Worm (Caenorhabditis elegans) whole organism, L4/young adult: ENCODE data around the gene egl-38.

Experiments
- W03F9.2 ChIP-seq: fragments of 150-350 bp; optimal IDR thresholded peaks from 2 replicates; lab custom pipeline; 2014; ENCODE audit warnings: missing biosample characterization, missing genetic modification characterization
- dao-5 ChIP-seq: sonication (generic microtip); optimal IDR thresholded peaks from 2 replicates; lab custom pipeline; 2016; ENCODE audit warnings: missing genotype, missing genetic modification characterization, moderate library complexity, missing compliant biosample characterization
- him-1 ChIP-seq: sonication (generic microtip); optimal IDR thresholded peaks from 2 replicates; lab custom pipeline; 2016; ENCODE audit warnings: missing genotype, missing genetic modification reagents, missing genetic modification characterization, missing compliant biosample characterization

DNA sequence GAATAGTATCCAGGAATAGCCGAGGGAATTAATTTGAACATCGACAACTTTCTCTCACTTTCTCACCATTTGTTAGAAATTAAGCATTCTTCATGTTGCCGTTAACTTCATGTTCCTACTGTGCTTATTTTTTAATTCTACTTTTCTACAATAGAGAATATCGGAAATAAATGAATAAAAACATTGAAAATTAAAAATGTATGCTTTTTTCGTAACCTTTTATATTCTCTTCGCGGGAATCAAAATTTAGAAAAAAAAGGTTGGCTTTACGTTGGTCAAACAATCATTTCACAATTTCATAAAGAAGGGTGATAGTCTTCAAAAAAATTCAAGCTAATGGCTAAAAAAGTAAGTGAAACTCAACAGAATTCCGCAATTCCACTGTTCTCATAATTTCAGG is 34.4 kb downstream of the egl-38 start, which contains the start of gene W01B6.5:
- TF ChIP-seq him-1 (tag; lab: Kevin White, UChicago) (no peak), dao-5 (no peak), W03F9.2 (tag; lab: Kevin White, UChicago) (no peak)
